Fruit fly (Drosophila melanogaster) whole organism, prepupa: Measurements from ENCODE around the gene Obp85a.

Source experiments
- CG11762 ChIP-seq: fragments of 200-800 bp; sonication (Bioruptor generic); optimal IDR thresholded peaks from 3 replicates; lab custom pipeline; 2016; ENCODE audit warnings: missing biosample characterization, missing genetic modification characterization; ENCODE audit not compliant: insufficient read depth
- CG11902 ChIP-seq: fragments of 200-800 bp; sonication (Bioruptor generic); optimal IDR thresholded peaks from 3 replicates; lab custom pipeline; 2016; ENCODE audit warnings: missing biosample characterization, missing genetic modification characterization
- CG34406 ChIP-seq: fragments of 200-800 bp; sonication (Bioruptor generic); optimal IDR thresholded peaks from 3 replicates; lab custom pipeline; 2016; ENCODE audit warnings: missing biosample characterization, missing genetic modification characterization
- CG4318 ChIP-seq: fragments of 200-800 bp; sonication (Bioruptor generic); optimal IDR thresholded peaks from 3 replicates; lab custom pipeline; 2017; ENCODE audit warnings: missing biosample characterization, mild to moderate bottlenecking, missing genetic modification characterization
- CG6163 ChIP-seq: fragments of 200-800 bp; sonication (Bioruptor generic); IDR thresholded peaks from 3 replicates; pipeline ENCODE4 v1.3.6; 2022; ENCODE audit warnings: missing biosample characterization, missing genetic modification characterization
- CG6276 ChIP-seq: fragments of 200-800 bp; sonication (Bioruptor generic); optimal IDR thresholded peaks from 2 replicates; lab custom pipeline; 2017; ENCODE audit warnings: missing biosample characterization, mild to moderate bottlenecking, missing genetic modification characterization
- CG6808 ChIP-seq: fragments of 200-800 bp; sonication (Bioruptor generic); optimal IDR thresholded peaks from 3 replicates; lab custom pipeline; 2017; ENCODE audit warnings: missing biosample characterization, missing genetic modification characterization, mild to moderate bottlenecking, moderate library complexity, missing genetic modification reagents
- CG6854 ChIP-seq: fragments of 200-800 bp; sonication (Bioruptor generic); optimal IDR thresholded peaks from 2 replicates; lab custom pipeline; 2017; ENCODE audit warnings: missing biosample characterization, mild to moderate bottlenecking, missing genetic modification characterization
- CG8632 ChIP-seq: fragments of 200-800 bp; sonication (Bioruptor generic); optimal IDR thresholded peaks from 3 replicates; lab custom pipeline; 2016; ENCODE audit warnings: missing biosample characterization, missing genetic modification characterization
- Eip93F ChIP-seq: fragments of 200-800 bp; sonication (Bioruptor generic); optimal IDR thresholded peaks from 2 replicates; lab custom pipeline; 2016; ENCODE audit warnings: missing biosample characterization, mild to moderate bottlenecking, missing genetic modification characterization
- Gug ChIP-seq: fragments of 200-800 bp; sonication (Bioruptor generic); IDR thresholded peaks from 2 replicates; pipeline ENCODE4 v1.3.6; 2022; ENCODE audit warnings: missing biosample characterization, missing genetic modification characterization
- Sox15 ChIP-seq: fragments of 200-800 bp; sonication (Bioruptor generic); optimal IDR thresholded peaks from 3 replicates; lab custom pipeline; 2016; ENCODE audit warnings: missing biosample characterization, missing genetic modification characterization
- dsx ChIP-seq: fragments of 200-800 bp; optimal IDR thresholded peaks from 3 replicates; lab custom pipeline; 2019; ENCODE audit warnings: missing biosample characterization, mild to moderate bottlenecking, missing genetic modification characterization, moderate library complexity; ENCODE audit not compliant: poor library complexity, severe bottlenecking
- svp ChIP-seq: fragments of 200-800 bp; sonication (Bioruptor generic); peaks from one replicate; lab custom pipeline; 2016; ENCODE audit warnings: missing biosample characterization, missing genetic modification characterization
- vri ChIP-seq: fragments of 200-800 bp; sonication (Bioruptor generic); optimal IDR thresholded peaks from 3 replicates; lab custom pipeline; 2016; ENCODE audit warnings: missing biosample characterization, mild to moderate bottlenecking, missing genetic modification characterization

Obp85a gene

DNA sequence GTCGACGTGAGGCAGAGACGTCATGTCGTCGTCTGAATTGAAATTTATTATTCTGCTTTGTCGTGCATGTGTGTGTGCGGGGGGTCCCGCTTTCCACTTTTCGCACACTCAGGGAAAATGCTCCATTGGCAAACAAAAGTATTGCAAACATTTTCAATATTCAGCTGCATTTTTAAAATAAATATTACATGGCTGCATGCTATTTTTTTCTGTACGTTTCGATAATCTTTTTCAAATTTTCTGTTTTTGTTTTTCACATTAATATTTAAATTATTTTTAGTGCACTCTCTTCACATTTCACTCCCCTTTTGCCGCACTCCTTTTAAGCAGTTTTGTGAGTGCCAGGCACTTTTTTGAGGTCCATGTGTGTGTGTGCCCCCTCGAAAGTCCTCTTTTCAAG lies 25.0 kb upstream of the Obp85a start (continued):
- TF ChIP-seq CG11762 (GFP tag; lab: Kevin White, UChicago) (no peak), CG4318 (GFP tag; lab: Kevin White, UChicago) (no peak), vri (GFP tag; lab: Kevin White, UChicago) (no peak), CG8632 (no peak), svp (peak; percentile 70), dsx (GFP tag; lab: Kevin White, UChicago) (peak; percentile 19), Gug (GFP tag; lab: Robert Waterston, UW) (0 out of 2 replicates have a peak, but pooled peaks have one; percentile 8), CG34406 (GFP tag; lab: Kevin White, UChicago) (no peak), Eip93F (GFP tag; lab: Kevin White, UChicago) (no peak), CG11902 (GFP tag; lab: Kevin White, UChicago) (no peak), CG6276 (GFP tag; lab: Kevin White, UChicago) (no peak), CG6854 (no peak)

DNA sequence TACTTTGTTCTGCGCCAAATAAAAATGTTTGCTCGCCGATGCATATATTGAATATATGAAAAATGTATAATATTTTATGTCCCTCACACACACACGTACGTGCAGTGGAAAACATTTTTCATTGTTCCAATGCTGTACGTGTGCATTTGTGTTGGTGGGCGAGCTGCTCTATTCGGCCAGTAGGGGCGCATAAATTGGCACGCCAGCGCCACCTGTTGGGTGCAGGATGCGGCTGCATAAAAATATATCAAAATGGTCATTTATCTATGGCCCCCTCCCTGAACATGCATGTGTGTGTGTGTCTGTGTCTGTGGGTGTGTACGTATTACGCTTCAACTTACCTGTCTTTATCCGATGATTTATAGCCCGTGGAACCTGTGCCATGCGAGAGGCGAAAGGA lies 30.8 kb downstream of the Obp85a start:
- no peak for TF ChIP-seq Sox15 (GFP tag; lab: Kevin White, UChicago)
- TF ChIP-seq CG6808 = no peak
- no peak for TF ChIP-seq CG6854
- TF ChIP-seq svp = peak; percentile 7
- TF ChIP-seq CG6163 (GFP tag; lab: Robert Waterston, UW) = no peak
